Worm (Caenorhabditis elegans) whole organism, young adult: Measurements from ENCODE around the gene C09E7.4.

ENCODE experiments used
- B0261.1 ChIP-seq: sonication (generic microtip); optimal IDR thresholded peaks from 2 replicates; lab custom pipeline; 2016; ENCODE audit warnings: mild to moderate bottlenecking, missing genetic modification characterization, moderate library complexity, missing compliant biosample characterization
- F57C9.4 ChIP-seq: sonication (generic microtip); optimal IDR thresholded peaks from 2 replicates; lab custom pipeline; 2017; ENCODE audit warnings: mild to moderate bottlenecking, missing genetic modification characterization, missing compliant biosample characterization
- ama-1 ChIP-seq, 3 experiments: fragments of 150-350 bp in 1 of 3; sonication (generic microtip) in 2 of 3; optimal IDR thresholded peaks; 2 replicates each; lab custom pipeline; 2014 to 2018; ENCODE audit warnings: missing biosample characterization in 2 of 3, missing genetic modification characterization in 2 of 3, missing genetic modification reagents in 2 of 3
- attf-3 ChIP-seq: fragments of 200-800 bp; sonication (Bioruptor generic); conservative IDR thresholded peaks from 2 replicates; pipeline ENCODE4 v1.3.6; 2022; ENCODE audit warnings: missing genetic modification reagents, missing genetic modification characterization, missing compliant biosample characterization
- ets-4 ChIP-seq: fragments of 200-800 bp; sonication (Bioruptor generic); optimal IDR thresholded peaks from 2 replicates; lab custom pipeline; 2018; ENCODE audit warnings: mild to moderate bottlenecking, missing genetic modification characterization, missing compliant biosample characterization
- madf-10 ChIP-seq: sonication (generic microtip); optimal IDR thresholded peaks from 2 replicates; lab custom pipeline; 2016; ENCODE audit warnings: mild to moderate bottlenecking, missing genetic modification characterization, missing compliant biosample characterization
- madf-3 ChIP-seq: fragments of 200-800 bp; sonication (Bioruptor generic); IDR thresholded peaks from 2 replicates; pipeline ENCODE4 v1.3.6; 2022; ENCODE audit warnings: missing genetic modification reagents, missing genetic modification characterization, missing compliant biosample characterization
- pha-4 ChIP-seq: fragments of 150-350 bp; sonication (generic microtip); optimal IDR thresholded peaks from 2 replicates; lab custom pipeline; 2014; ENCODE audit warnings: missing biosample characterization, missing genetic modification reagents, missing genetic modification characterization
- somi-1 ChIP-seq: fragments of 200-800 bp; sonication (Bioruptor generic); optimal IDR thresholded peaks from 2 replicates; lab custom pipeline; 2018; ENCODE audit warnings: mild to moderate bottlenecking, missing genetic modification characterization, missing compliant biosample characterization
- unc-62 ChIP-seq: fragments of 150-350 bp; optimal IDR thresholded peaks from 2 replicates; lab custom pipeline; 2014; ENCODE audit warnings: missing biosample characterization, missing genetic modification reagents, missing genetic modification characterization

- TF ChIP-seq ama-1 (optimal IDR thresholded peaks at IDR 0.05; lab: Kevin White, UChicago) (no peak), ama-1 (GFP tag; optimal IDR thresholded peaks at IDR 0.05; lab: Kevin White, UChicago) (no peak), pha-4 (tag; lab: Kevin White, UChicago) (no peak), F57C9.4 (tag; lab: Kevin White, UChicago) (no peak), unc-62 (GFP tag; lab: Kevin White, UChicago) (no peak), madf-10 (no peak), madf-3 (GFP tag; lab: Robert Waterston, UW) (no peak), somi-1 (GFP tag; lab: Kevin White, UChicago) (no peak), ets-4 (no peak), B0261.1 (no peak), attf-3 (GFP tag; lab: Robert Waterston, UW) (no peak)
Observed at ce11 chrIII:6579398-6579797, 42.6 kb upstream of the C09E7.4 start, which contains the start of gene F27B3.8.
